Worm (Caenorhabditis elegans) whole organism, L1 larva: ENCODE measurements around the gene col-185.

Source experiments
- C04F5.9 ChIP-seq: sonication (generic microtip); optimal IDR thresholded peaks from 2 replicates; lab custom pipeline; 2016; ENCODE audit warnings: missing genetic modification characterization, missing compliant biosample characterization
- C16A3.4 ChIP-seq: fragments of 150-350 bp; optimal IDR thresholded peaks from 2 replicates; lab custom pipeline; 2014; ENCODE audit warnings: missing biosample characterization, missing genetic modification characterization
- C34B4.2 ChIP-seq: sonication (generic microtip); optimal IDR thresholded peaks from 2 replicates; lab custom pipeline; 2017; ENCODE audit warnings: mild to moderate bottlenecking, missing genetic modification characterization, missing compliant biosample characterization
- F16B12.6 ChIP-seq: fragments of 150-350 bp; optimal IDR thresholded peaks from 2 replicates; lab custom pipeline; 2014; ENCODE audit warnings: missing biosample characterization, missing genetic modification characterization
- Y116A8C.19 ChIP-seq: sonication (generic microtip); optimal IDR thresholded peaks from 2 replicates; lab custom pipeline; 2016; ENCODE audit warnings: missing compliant biosample characterization, missing genetic modification characterization, borderline replicate concordance
- aha-1 ChIP-seq: fragments of 150-350 bp; optimal IDR thresholded peaks from 2 replicates; lab custom pipeline; 2014; ENCODE audit warnings: missing biosample characterization, missing genetic modification characterization
- alr-1 ChIP-seq: fragments of 200-800 bp; sonication (Bioruptor generic); optimal IDR thresholded peaks from 2 replicates; lab custom pipeline; 2018; ENCODE audit warnings: borderline replicate concordance, mild to moderate bottlenecking, missing genetic modification characterization, missing compliant biosample characterization
- aly-2 ChIP-seq: fragments of 150-350 bp; optimal IDR thresholded peaks from 2 replicates; lab custom pipeline; 2014; ENCODE audit warnings: missing biosample characterization, missing genetic modification characterization
- ama-1 ChIP-seq: fragments of 150-350 bp; optimal IDR thresholded peaks from 2 replicates; lab custom pipeline; 2014
- blmp-1 ChIP-seq: fragments of 150-350 bp; optimal IDR thresholded peaks from 2 replicates; lab custom pipeline; 2014; ENCODE audit warnings: missing biosample characterization, missing genetic modification characterization
- ceh-8 ChIP-seq: fragments of 200-800 bp; sonication (Bioruptor generic); optimal IDR thresholded peaks from 2 replicates; lab custom pipeline; 2018; ENCODE audit warnings: mild to moderate bottlenecking, missing genetic modification characterization, moderate library complexity, missing compliant biosample characterization
- ceh-82 ChIP-seq, 3 experiments: fragments of 150-350 bp in 1 of 3; sonication (generic microtip) in 2 of 3; optimal IDR thresholded peaks; 2 replicates each; lab custom pipeline; 2014 to 2017; ENCODE audit warnings: missing biosample characterization in 3 of 3, missing genetic modification characterization in 3 of 3
- ceh-90 ChIP-seq: sonication (generic microtip); optimal IDR thresholded peaks from 2 replicates; lab custom pipeline; 2016; ENCODE audit warnings: missing genetic modification characterization, missing compliant biosample characterization
- ces-1 ChIP-seq: fragments of 150-350 bp; optimal IDR thresholded peaks from 2 replicates; lab custom pipeline; 2014; ENCODE audit warnings: missing biosample characterization, missing genetic modification reagents, missing genetic modification characterization
- efl-3 ChIP-seq: fragments of 200-800 bp; sonication (Bioruptor generic); optimal IDR thresholded peaks from 2 replicates; lab custom pipeline; 2018; ENCODE audit warnings: mild to moderate bottlenecking, missing genetic modification characterization, missing compliant biosample characterization
- elt-2 ChIP-seq: sonication (generic microtip); optimal IDR thresholded peaks from 2 replicates; lab custom pipeline; 2016; ENCODE audit warnings: missing genetic modification characterization, mild to moderate bottlenecking, inconsistent platforms, missing compliant biosample characterization, missing genetic modification reagents
- fkh-4 ChIP-seq: sonication (generic microtip); optimal IDR thresholded peaks from 2 replicates; lab custom pipeline; 2016; ENCODE audit warnings: missing compliant biosample characterization, missing genetic modification characterization, borderline replicate concordance
- fkh-8 ChIP-seq: sonication (generic microtip); optimal IDR thresholded peaks from 2 replicates; lab custom pipeline; 2016; ENCODE audit warnings: mild to moderate bottlenecking, missing genetic modification characterization, missing compliant biosample characterization
- fos-1 ChIP-seq: fragments of 150-350 bp; optimal IDR thresholded peaks from 2 replicates; lab custom pipeline; 2014; ENCODE audit warnings: missing biosample characterization, missing genetic modification characterization
- grh-1 ChIP-seq: fragments of 200-800 bp; sonication (Bioruptor generic); IDR thresholded peaks from 2 replicates; pipeline ENCODE4 v1.3.6; 2022; ENCODE audit warnings: missing genetic modification reagents, missing genetic modification characterization, missing compliant biosample characterization
- hlh-17 ChIP-seq: fragments of 200-800 bp; sonication (Bioruptor generic); optimal IDR thresholded peaks from 2 replicates; lab custom pipeline; 2018; ENCODE audit warnings: missing genetic modification characterization, mild to moderate bottlenecking, missing compliant biosample characterization, moderate library complexity, borderline replicate concordance
- hpl-2 ChIP-seq: fragments of 150-350 bp; optimal IDR thresholded peaks from 2 replicates; lab custom pipeline; 2014; ENCODE audit warnings: missing biosample characterization, missing genetic modification reagents, missing genetic modification characterization
- irx-1 ChIP-seq: sonication (generic microtip); optimal IDR thresholded peaks from 2 replicates; lab custom pipeline; 2016; ENCODE audit warnings: missing genetic modification characterization, missing compliant biosample characterization
- isw-1 ChIP-seq: fragments of 200-800 bp; sonication (Bioruptor generic); IDR thresholded peaks from 2 replicates; pipeline ENCODE4 v1.3.6; 2022; ENCODE audit warnings: missing genetic modification characterization, missing compliant biosample characterization
- jun-1 ChIP-seq: fragments of 150-350 bp; optimal IDR thresholded peaks from 2 replicates; lab custom pipeline; 2014; ENCODE audit warnings: missing biosample characterization, missing genetic modification reagents, missing genetic modification characterization
- lin-13 ChIP-seq: fragments of 150-350 bp; optimal IDR thresholded peaks from 2 replicates; lab custom pipeline; 2014; ENCODE audit warnings: missing biosample characterization, missing genetic modification reagents, missing genetic modification characterization
- lin-14 ChIP-seq: fragments of 200-800 bp; sonication (Bioruptor generic); optimal IDR thresholded peaks from 2 replicates; lab custom pipeline; 2018; ENCODE audit warnings: mild to moderate bottlenecking, missing genetic modification characterization, moderate library complexity, missing compliant biosample characterization
- lin-15B ChIP-seq: fragments of 150-350 bp; sonication (generic microtip); optimal IDR thresholded peaks from 3 replicates; lab custom pipeline; 2014; ENCODE audit warnings: missing biosample characterization, missing genetic modification characterization
- lir-3 ChIP-seq: sonication (generic microtip); optimal IDR thresholded peaks from 2 replicates; lab custom pipeline; 2016; ENCODE audit warnings: mild to moderate bottlenecking, missing genetic modification characterization, moderate library complexity, missing compliant biosample characterization; ENCODE audit not compliant: poor library complexity
- mab-9 ChIP-seq: fragments of 200-800 bp; sonication (Bioruptor generic); IDR thresholded peaks from 2 replicates; pipeline ENCODE4 v1.3.6; 2022; ENCODE audit warnings: missing genetic modification reagents, missing genetic modification characterization, missing compliant biosample characterization
- mdl-1 ChIP-seq, 2 experiments: fragments of 150-350 bp; optimal IDR thresholded peaks; 2 replicates each; lab custom pipeline; 2014 to 2017; ENCODE audit warnings: missing biosample characterization in 2 of 2, missing genetic modification characterization in 2 of 2, inconsistent platforms in 1 of 2
- nhr-11 ChIP-seq: fragments of 150-350 bp; optimal IDR thresholded peaks from 2 replicates; lab custom pipeline; 2014; ENCODE audit warnings: missing biosample characterization, missing genetic modification characterization
- nhr-12 ChIP-seq: sonication (generic microtip); optimal IDR thresholded peaks from 2 replicates; lab custom pipeline; 2017; ENCODE audit warnings: missing biosample characterization, missing genetic modification characterization
- nhr-19 ChIP-seq: fragments of 200-800 bp; sonication (Bioruptor generic); conservative IDR thresholded peaks from 2 replicates; pipeline ENCODE4 v1.3.6; 2022; ENCODE audit warnings: missing genetic modification characterization, missing compliant biosample characterization
- nhr-20 ChIP-seq: sonication (generic microtip); optimal IDR thresholded peaks from 2 replicates; lab custom pipeline; 2016; ENCODE audit warnings: mild to moderate bottlenecking, missing genetic modification characterization, missing compliant biosample characterization
- nhr-71 ChIP-seq: sonication (generic microtip); optimal IDR thresholded peaks from 2 replicates; lab custom pipeline; 2016; ENCODE audit warnings: mild to moderate bottlenecking, missing genetic modification characterization, moderate library complexity, missing compliant biosample characterization
- nhr-76 ChIP-seq: sonication (generic microtip); optimal IDR thresholded peaks from 2 replicates; lab custom pipeline; 2017; ENCODE audit warnings: missing biosample characterization, missing genetic modification characterization
- nhr-77 ChIP-seq: fragments of 150-350 bp; optimal IDR thresholded peaks from 2 replicates; lab custom pipeline; 2014; ENCODE audit warnings: missing biosample characterization, missing genetic modification characterization
- pax-3 ChIP-seq: fragments of 200-800 bp; sonication (Bioruptor generic); optimal IDR thresholded peaks from 2 replicates; lab custom pipeline; 2018; ENCODE audit warnings: mild to moderate bottlenecking, missing genetic modification characterization, moderate library complexity, missing compliant biosample characterization
- pqm-1 ChIP-seq: sonication (generic microtip); optimal IDR thresholded peaks from 3 replicates; lab custom pipeline; 2017; ENCODE audit warnings: missing biosample characterization, missing genetic modification characterization
- skn-1 ChIP-seq: fragments of 150-350 bp; optimal IDR thresholded peaks from 2 replicates; lab custom pipeline; 2014; ENCODE audit warnings: missing biosample characterization, missing genetic modification characterization
- snu-23 ChIP-seq: sonication (generic microtip); optimal IDR thresholded peaks from 2 replicates; lab custom pipeline; 2016; ENCODE audit warnings: missing genetic modification characterization, missing compliant biosample characterization
- sox-4 ChIP-seq: sonication (generic microtip); optimal IDR thresholded peaks from 2 replicates; lab custom pipeline; 2016; ENCODE audit warnings: missing genetic modification characterization, missing compliant biosample characterization
- swsn-7 ChIP-seq: sonication (generic microtip); optimal IDR thresholded peaks from 2 replicates; lab custom pipeline; 2016; ENCODE audit warnings: missing genetic modification characterization, missing compliant biosample characterization
- tlp-1 ChIP-seq: fragments of 150-350 bp; optimal IDR thresholded peaks from 2 replicates; lab custom pipeline; 2014; ENCODE audit warnings: missing biosample characterization, missing genetic modification characterization
- unc-130 ChIP-seq: fragments of 150-350 bp; optimal IDR thresholded peaks from 2 replicates; lab custom pipeline; 2017; ENCODE audit warnings: missing biosample characterization, missing genetic modification characterization, inconsistent platforms
- unc-30 ChIP-seq: sonication (generic microtip); optimal IDR thresholded peaks from 2 replicates; lab custom pipeline; 2017; ENCODE audit warnings: missing biosample characterization, missing genetic modification characterization
- unc-86 ChIP-seq: sonication (generic microtip); optimal IDR thresholded peaks from 2 replicates; lab custom pipeline; 2016; ENCODE audit warnings: missing genetic modification characterization, missing compliant biosample characterization
- vab-15 ChIP-seq: sonication (generic microtip); optimal IDR thresholded peaks from 2 replicates; lab custom pipeline; 2017; ENCODE audit warnings: missing genotype, mild to moderate bottlenecking, missing genetic modification characterization, missing compliant biosample characterization
- zag-1 ChIP-seq: fragments of 150-350 bp; optimal IDR thresholded peaks from 2 replicates; lab custom pipeline; 2014; ENCODE audit warnings: missing biosample characterization, missing genetic modification characterization
- zip-4 ChIP-seq: fragments of 200-800 bp; sonication (Bioruptor generic); optimal IDR thresholded peaks from 2 replicates; lab custom pipeline; 2018; ENCODE audit warnings: mild to moderate bottlenecking, missing genetic modification characterization, moderate library complexity, missing compliant biosample characterization

The col-185 gene

DNA sequence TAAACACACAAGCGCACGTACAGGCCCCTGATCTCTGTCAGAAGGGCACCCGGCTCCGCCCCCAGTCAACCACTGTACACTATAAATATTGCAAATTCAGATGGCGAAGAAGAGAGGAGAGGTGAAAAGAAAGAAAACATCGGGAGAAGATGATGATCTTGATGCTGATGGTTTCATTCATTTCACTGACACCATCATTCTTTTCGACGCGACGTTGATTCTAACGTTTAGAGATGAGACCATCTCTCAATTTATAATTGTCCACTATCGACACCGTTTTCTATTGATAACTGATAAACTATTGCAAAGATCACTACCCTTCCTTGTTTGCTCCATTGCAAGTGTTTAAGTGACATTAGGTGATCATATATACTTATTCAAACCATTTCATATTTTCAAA, 30.4 kb upstream of the col-185 start (continued):
- TF ChIP-seq pax-3 (tag; lab: Kevin White, UChicago) (no peak), nhr-20 (tag; lab: Kevin White, UChicago) (peak; percentile 70), C04F5.9 (no peak), hlh-17 (GFP tag; lab: Kevin White, UChicago) (no peak), elt-2 (no peak), nhr-76 (tag; lab: Kevin White, UChicago) (no peak), jun-1 (tag; lab: Kevin White, UChicago) (no peak), unc-130 (tag; lab: Kevin White, UChicago) (peak; percentile 34), zag-1 (tag; lab: Kevin White, UChicago) (no peak), unc-30 (tag; lab: Kevin White, UChicago) (no peak), mab-9 (GFP tag; lab: Robert Waterston, UW) (no peak), pqm-1 (no peak), blmp-1 (tag; lab: Kevin White, UChicago) (peak; percentile 78), Y116A8C.19 (tag; lab: Kevin White, UChicago) (no peak), fos-1 (tag; lab: Kevin White, UChicago) (no peak), fkh-8 (tag; lab: Kevin White, UChicago) (no peak), skn-1 (no peak), hpl-2 (GFP tag; lab: Kevin White, UChicago) (no peak), lin-13 (GFP tag; lab: Kevin White, UChicago) (no peak), ceh-82 (tag; optimal IDR thresholded peaks at IDR 0.05; lab: Kevin White, UChicago) (no peak), aly-2 (no peak), fkh-4 (tag; lab: Kevin White, UChicago) (no peak)

ce11 chrX:13539701-13540100, 28.8 kb upstream of the col-185 start:
- TF ChIP-seq nhr-19 (GFP tag; lab: Robert Waterston, UW): peak; percentile 91
- TF ChIP-seq pax-3 (tag; lab: Kevin White, UChicago): no peak
- no peak for TF ChIP-seq aha-1 (tag; lab: Kevin White, UChicago)
- no peak for TF ChIP-seq zip-4 (GFP tag; lab: Kevin White, UChicago)
- peak; percentile 24 for TF ChIP-seq jun-1 (tag; lab: Kevin White, UChicago)
- TF ChIP-seq snu-23 (GFP tag; lab: Kevin White, UChicago): peak; percentile 84
- no peak for TF ChIP-seq pqm-1
- TF ChIP-seq aly-2: no peak
- TF ChIP-seq unc-30 (tag; lab: Kevin White, UChicago): no peak
- no peak for TF ChIP-seq tlp-1
- TF ChIP-seq zag-1 (tag; lab: Kevin White, UChicago): no peak
- TF ChIP-seq hlh-17 (GFP tag; lab: Kevin White, UChicago): no peak
- TF ChIP-seq irx-1 (tag; lab: Kevin White, UChicago): peak; percentile 73
- TF ChIP-seq nhr-71 (tag; lab: Kevin White, UChicago): peak; percentile 88
- TF ChIP-seq grh-1: peak; percentile 85
- TF ChIP-seq ceh-8: no peak
- no peak for TF ChIP-seq isw-1 (GFP tag; lab: Robert Waterston, UW)
- TF ChIP-seq vab-15 (tag; lab: Kevin White, UChicago): no peak
- TF ChIP-seq nhr-11: no peak
- TF ChIP-seq C16A3.4 (tag; lab: Kevin White, UChicago): peak; percentile 58
- TF ChIP-seq hpl-2 (GFP tag; lab: Kevin White, UChicago): no peak
- peak; percentile 24 for TF ChIP-seq efl-3 (GFP tag; lab: Kevin White, UChicago)
- no peak for TF ChIP-seq sox-4 (tag; lab: Kevin White, UChicago)
- no peak for TF ChIP-seq lin-15B (tag; lab: Kevin White, UChicago)
- TF ChIP-seq ces-1 (GFP tag; lab: Kevin White, UChicago): no peak
- TF ChIP-seq swsn-7: peak; percentile 20
- TF ChIP-seq alr-1 (tag; lab: Kevin White, UChicago): no peak
- TF ChIP-seq lir-3 (tag; lab: Kevin White, UChicago): peak; percentile 48
- no peak for TF ChIP-seq nhr-12 (tag; lab: Kevin White, UChicago)
- peak in 1 of 2 experiments; percentile 59 for TF ChIP-seq mdl-1 (tag; optimal IDR thresholded peaks at IDR 0.05; lab: Kevin White, UChicago)
- TF ChIP-seq F16B12.6: no peak
- TF ChIP-seq nhr-20 (tag; lab: Kevin White, UChicago): peak; percentile 96
- no peak for TF ChIP-seq C34B4.2 (tag; lab: Kevin White, UChicago)
- no peak for TF ChIP-seq nhr-77
- peak; percentile 87 for TF ChIP-seq lin-14 (GFP tag; lab: Kevin White, UChicago)
- no peak for TF ChIP-seq ceh-90 (tag; lab: Kevin White, UChicago)
- no peak for TF ChIP-seq unc-86
- TF ChIP-seq ama-1: no peak
- TF ChIP-seq C04F5.9: no peak
- TF ChIP-seq fkh-8 (tag; lab: Kevin White, UChicago): no peak
- TF ChIP-seq elt-2: no peak
